Fruit fly (Drosophila melanogaster) whole organism: ENCODE results near the gene CG6465.

Source experiments
- CG8478 ChIP-seq: fragments of >200 bp; optimal IDR thresholded peaks from 2 replicates; lab custom pipeline; 2018; ENCODE audit warnings: inconsistent platforms
- Dll ChIP-seq: fragments of >200 bp; optimal IDR thresholded peaks from 2 replicates; lab custom pipeline; 2017
- EcR ChIP-seq, 2 experiments: fragments of >200 bp; optimal IDR thresholded peaks; 2 replicates each; lab custom pipeline; 2017; ENCODE audit warnings: missing biosample characterization in 2 of 2, missing genetic modification characterization in 2 of 2, missing genetic modification reagents in 2 of 2
- pan ChIP-seq: fragments of >200 bp; optimal IDR thresholded peaks from 2 replicates; lab custom pipeline; 2017
- psq ChIP-seq: fragments of >200 bp; optimal IDR thresholded peaks from 2 replicates; lab custom pipeline; 2017
- usp ChIP-seq: fragments of >200 bp; optimal IDR thresholded peaks from 2 replicates; lab custom pipeline; 2017; ENCODE audit warnings: missing biosample characterization, missing genetic modification characterization, mixed read lengths

The CG6465 gene

dm6 chr3R:10677245-10677902, at the start of gene CG6465:
TSS of gene CG6465 (minus strand) at chr3R:10677251.
- TF ChIP-seq pan (lab: Kevin White, UChicago) (no peak), EcR (GFP tag; optimal IDR thresholded peaks at IDR 0.05; lab: Kevin White, UChicago) (peak; percentile 57 to 89), CG8478 (lab: Kevin White, UChicago) (no peak), Dll (lab: Kevin White, UChicago) (no peak), psq (lab: Kevin White, UChicago) (no peak), usp (GFP tag; lab: Kevin White, UChicago) (no peak)

- TF ChIP-seq CG8478 (lab: Kevin White, UChicago): no peak
- TF ChIP-seq pan (lab: Kevin White, UChicago): no peak
- TF ChIP-seq psq (lab: Kevin White, UChicago): no peak
- no peak for TF ChIP-seq EcR (GFP tag; optimal IDR thresholded peaks at IDR 0.05; lab: Kevin White, UChicago)
- TF ChIP-seq Dll (lab: Kevin White, UChicago): no peak
- no peak for TF ChIP-seq usp (GFP tag; lab: Kevin White, UChicago)
These were observed 49.7 kb upstream of the CG6465 start for dm6 chr3R:10726714-10727113.

dm6 chr3R:10714498-10714897, 37.4 kb upstream of the CG6465 start, which contains the start of gene CG4073:
TSS of gene CG4073 (plus strand) at chr3R:10714798.
- no peak for TF ChIP-seq EcR (GFP tag; optimal IDR thresholded peaks at IDR 0.05; lab: Kevin White, UChicago)
- TF ChIP-seq CG8478 (lab: Kevin White, UChicago): no peak
- no peak for TF ChIP-seq usp (GFP tag; lab: Kevin White, UChicago)
- no peak for TF ChIP-seq psq (lab: Kevin White, UChicago)
- TF ChIP-seq pan (lab: Kevin White, UChicago): no peak
- no peak for TF ChIP-seq Dll (lab: Kevin White, UChicago)

- no peak for TF ChIP-seq usp (GFP tag; lab: Kevin White, UChicago)
- no peak for TF ChIP-seq Dll (lab: Kevin White, UChicago)
- TF ChIP-seq pan (lab: Kevin White, UChicago): no peak
- TF ChIP-seq CG8478 (lab: Kevin White, UChicago): no peak
- TF ChIP-seq EcR (GFP tag; optimal IDR thresholded peaks at IDR 0.05; lab: Kevin White, UChicago): no peak
- no peak for TF ChIP-seq psq (lab: Kevin White, UChicago)
These were observed 34.1 kb upstream of the CG6465 start, which contains the start of gene CG14689 for dm6 chr3R:10711148-10711547. TSS of gene CG14689 (minus strand) at chr3R:10711248.

dm6 chr3R:10709264-10709663, 32.2 kb upstream of the CG6465 start, which contains the start of gene CG31373:
TSS of gene CG31373 (minus strand) at chr3R:10709364.
- TF ChIP-seq usp (GFP tag; lab: Kevin White, UChicago) (no peak), EcR (GFP tag; optimal IDR thresholded peaks at IDR 0.05; lab: Kevin White, UChicago) (no peak), Dll (lab: Kevin White, UChicago) (no peak), pan (lab: Kevin White, UChicago) (no peak), psq (lab: Kevin White, UChicago) (no peak), CG8478 (lab: Kevin White, UChicago) (no peak)

- TF ChIP-seq usp (GFP tag; lab: Kevin White, UChicago): no peak
- no peak for TF ChIP-seq CG8478 (lab: Kevin White, UChicago)
- no peak for TF ChIP-seq psq (lab: Kevin White, UChicago)
- no peak for TF ChIP-seq EcR (GFP tag; optimal IDR thresholded peaks at IDR 0.05; lab: Kevin White, UChicago)
- TF ChIP-seq pan (lab: Kevin White, UChicago): no peak
- no peak for TF ChIP-seq Dll (lab: Kevin White, UChicago)
These were observed 31.1 kb upstream of the CG6465 start, which contains the start of gene CG31278 for dm6 chr3R:10708169-10708568. TSS of gene CG31278 (minus strand) at chr3R:10708340.

- TF ChIP-seq pan (lab: Kevin White, UChicago): no peak
- TF ChIP-seq usp (GFP tag; lab: Kevin White, UChicago): no peak
- TF ChIP-seq EcR (GFP tag; optimal IDR thresholded peaks at IDR 0.05; lab: Kevin White, UChicago): no peak
- no peak for TF ChIP-seq CG8478 (lab: Kevin White, UChicago)
- no peak for TF ChIP-seq psq (lab: Kevin White, UChicago)
- no peak for TF ChIP-seq Dll (lab: Kevin White, UChicago)
These were observed 29.7 kb upstream of the CG6465 start, which contains the start of the genes CG31467 and CG14684 for dm6 chr3R:10706763-10707162. TSS of gene CG31467 (minus strand) at chr3R:10706863. TSS of gene CG14684 (plus strand) at chr3R:10706974.

dm6 chr3R:10704975-10705374, 27.9 kb upstream of the CG6465 start, which contains the start of gene CG31391:
TSS of gene CG31391 (minus strand) at chr3R:10705075.
- TF ChIP-seq pan (lab: Kevin White, UChicago) (no peak), usp (GFP tag; lab: Kevin White, UChicago) (no peak), Dll (lab: Kevin White, UChicago) (no peak), EcR (GFP tag; optimal IDR thresholded peaks at IDR 0.05; lab: Kevin White, UChicago) (no peak), CG8478 (lab: Kevin White, UChicago) (no peak), psq (lab: Kevin White, UChicago) (no peak)

- TF ChIP-seq pan (lab: Kevin White, UChicago) (no peak), usp (GFP tag; lab: Kevin White, UChicago) (no peak), Dll (lab: Kevin White, UChicago) (no peak), CG8478 (lab: Kevin White, UChicago) (no peak)
These were observed 23.6 kb upstream of the CG6465 start for dm6 chr3R:10700638-10701037.

- TF ChIP-seq psq (lab: Kevin White, UChicago) (no peak), EcR (GFP tag; optimal IDR thresholded peaks at IDR 0.05; lab: Kevin White, UChicago) (no peak), Dll (lab: Kevin White, UChicago) (no peak), CG8478 (lab: Kevin White, UChicago) (no peak), usp (GFP tag; lab: Kevin White, UChicago) (no peak), pan (lab: Kevin White, UChicago) (no peak)
These were observed 22.2 kb upstream of the CG6465 start for dm6 chr3R:10699020-10699951.
